Worm (Caenorhabditis elegans): ENCODE data around the gene rps-5.

- no peak for TF ChIP-seq attf-3 (GFP tag; conservative IDR thresholded peaks at IDR 0.05)
- TF ChIP-seq T07F8.4 (tag; optimal IDR thresholded peaks at IDR 0.05): no peak
- TF ChIP-seq rec-8 (tag; optimal IDR thresholded peaks at IDR 0.05): no peak
- TF ChIP-seq K11D2.4 (GFP tag; IDR thresholded peaks at IDR 0.05): no peak
- no peak for TF ChIP-seq lin-35 (GFP tag; optimal IDR thresholded peaks at IDR 0.05)
- TF ChIP-seq nhr-90 (tag; optimal IDR thresholded peaks at IDR 0.05): no peak
- no peak for TF ChIP-seq pha-4 (tag; optimal IDR thresholded peaks at IDR 0.05)
- no peak for TF ChIP-seq lsl-1 (GFP tag; optimal IDR thresholded peaks at IDR 0.05)
- TF ChIP-seq mcd-1 (GFP tag; IDR thresholded peaks at IDR 0.05): no peak
- no peak for TF ChIP-seq snpc-4 (GFP tag; optimal IDR thresholded peaks at IDR 0.05)
- TF ChIP-seq snpc-4 (tag; optimal IDR thresholded peaks at IDR 0.05): no peak
- no peak for TF ChIP-seq Y67H2A.10 (GFP tag; conservative IDR thresholded peaks at IDR 0.05)
- TF ChIP-seq sea-2 (GFP tag; IDR thresholded peaks at IDR 0.05): no peak
- no peak for TF ChIP-seq nhr-27 (tag; optimal IDR thresholded peaks at IDR 0.05)
- TF ChIP-seq lir-1 (GFP tag; conservative IDR thresholded peaks at IDR 0.05): no peak
Observed at ce11 chrIV:11125200-11125599, 14.4 kb upstream of the rps-5 start.

Data from whole organism, young adult.